Fruit fly (Drosophila melanogaster) S2 (cell line): ENCODE measurements around the gene CG42240.

Experiments used
- CG8478 ChIP-seq: fragments of >200 bp; optimal IDR thresholded peaks from 2 replicates; lab custom pipeline; 2018
- CTCF ChIP-seq, 2 experiments: fragments of >200 bp; optimal IDR thresholded peaks; 2 replicates each; lab custom pipeline; 2018

DNA sequence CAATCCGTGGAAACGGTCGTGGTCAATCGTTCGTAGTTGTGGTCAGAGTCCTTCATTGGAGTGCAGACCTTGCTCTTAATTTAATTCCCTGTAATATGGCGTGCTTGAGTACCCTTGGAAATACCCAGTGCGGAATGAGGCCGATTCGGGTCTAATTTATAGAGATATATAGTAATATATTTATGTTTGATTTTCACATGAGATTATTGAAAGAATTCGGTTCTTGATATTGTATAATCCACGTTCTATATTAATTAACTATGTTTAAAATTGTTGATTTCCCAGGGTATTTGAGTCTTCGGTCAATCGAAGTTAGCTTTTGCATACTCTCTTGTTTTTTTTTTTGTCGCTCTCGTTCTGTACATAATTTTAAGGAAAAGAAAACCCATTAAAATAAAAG, 12.7 kb downstream of the CG42240 start:
- TF ChIP-seq CG8478 (lab: Kevin White, UChicago), result no peak
- TF ChIP-seq CTCF (optimal IDR thresholded peaks at IDR 0.05; lab: Kevin White, UChicago), result no peak
